Worm (Caenorhabditis elegans) whole organism, L4 larva: ENCODE results near the gene F09E5.11.
A peak's percentile ranks its signal among the peaks of the same experiment; 100 is the strongest.

Experiments used
- D1046.2 ChIP-seq: fragments of 200-800 bp; sonication (Bioruptor generic); IDR thresholded peaks from 2 replicates; pipeline ENCODE4 v1.3.6; 2022; ENCODE audit warnings: missing genetic modification characterization, missing compliant biosample characterization
- F10B5.3 ChIP-seq: sonication (generic microtip); optimal IDR thresholded peaks from 2 replicates; lab custom pipeline; 2016; ENCODE audit warnings: mild to moderate bottlenecking, missing genetic modification characterization, missing compliant biosample characterization
- F26F4.8 ChIP-seq: fragments of 200-800 bp; sonication (Bioruptor generic); conservative IDR thresholded peaks from 2 replicates; pipeline ENCODE4 v1.3.6; 2022; ENCODE audit warnings: missing genetic modification characterization, missing compliant biosample characterization
- F44E2.7 ChIP-seq: fragments of 200-800 bp; sonication (Bioruptor generic); IDR thresholded peaks from 2 replicates; pipeline ENCODE4 v2.1.2; 2022; ENCODE audit warnings: missing genetic modification characterization, missing compliant biosample characterization
- R02D3.7 ChIP-seq: fragments of 150-350 bp; sonication (generic microtip); optimal IDR thresholded peaks from 3 replicates; lab custom pipeline; 2014; ENCODE audit warnings: missing biosample characterization, missing genetic modification characterization
- T26A8.4 ChIP-seq: fragments of 200-800 bp; sonication (Bioruptor generic); IDR thresholded peaks from 2 replicates; pipeline ENCODE4 v1.3.6; 2022; ENCODE audit warnings: missing genetic modification characterization, missing compliant biosample characterization
- Y48G9A.11 ChIP-seq: fragments of 200-800 bp; sonication (Bioruptor generic); IDR thresholded peaks from 2 replicates; pipeline ENCODE4 v1.3.6; 2022; ENCODE audit warnings: missing genetic modification reagents, missing genetic modification characterization, missing compliant biosample characterization
- Y75B8A.6 ChIP-seq: fragments of 200-800 bp; sonication (Bioruptor generic); IDR thresholded peaks from 2 replicates; pipeline ENCODE4 v1.3.6; 2022; ENCODE audit warnings: missing genetic modification reagents, missing genetic modification characterization, missing compliant biosample characterization
- ZK337.2 ChIP-seq: fragments of 200-800 bp; sonication (Bioruptor generic); IDR thresholded peaks from 2 replicates; pipeline ENCODE4 v1.3.6; 2022; ENCODE audit warnings: missing genetic modification reagents, missing genetic modification characterization, missing compliant biosample characterization
- ZK546.5 ChIP-seq, 2 experiments: sonication (generic microtip); optimal IDR thresholded peaks; 2 replicates each; lab custom pipeline; 2017; ENCODE audit warnings: missing biosample characterization in 2 of 2, missing genetic modification characterization in 2 of 2
- arid-1 ChIP-seq: fragments of 200-800 bp; sonication (Bioruptor generic); conservative IDR thresholded peaks from 2 replicates; pipeline ENCODE4 v1.3.6; 2022; ENCODE audit warnings: missing genetic modification reagents, missing genetic modification characterization, missing compliant biosample characterization
- ceh-62 ChIP-seq: sonication (generic microtip); optimal IDR thresholded peaks from 2 replicates; lab custom pipeline; 2017; ENCODE audit warnings: missing biosample characterization, missing genetic modification characterization
- cey-2 ChIP-seq: sonication (generic microtip); optimal IDR thresholded peaks from 3 replicates; lab custom pipeline; 2017; ENCODE audit warnings: missing genetic modification characterization, mild to moderate bottlenecking, missing compliant biosample characterization, antibody characterized with exemption, borderline replicate concordance; ENCODE audit not compliant: insufficient read depth
- ctbp-1 ChIP-seq: fragments of 200-800 bp; sonication (Bioruptor generic); IDR thresholded peaks from 2 replicates; pipeline ENCODE4 v1.3.6; 2022; ENCODE audit warnings: missing genetic modification reagents, missing genetic modification characterization, missing compliant biosample characterization
- daf-12 ChIP-seq: fragments of 150-350 bp; optimal IDR thresholded peaks from 2 replicates; lab custom pipeline; 2014; ENCODE audit warnings: missing biosample characterization, missing genetic modification reagents, missing genetic modification characterization
- daf-16 ChIP-seq, 3 experiments: sonication (generic microtip); optimal IDR thresholded peaks; 2 replicates each; lab custom pipeline; 2016 to 2017; ENCODE audit warnings: missing genetic modification characterization in 3 of 3, missing genetic modification reagents in 3 of 3, mild to moderate bottlenecking in 2 of 3, missing compliant biosample characterization in 2 of 3, missing biosample characterization in 1 of 3, moderate library complexity in 1 of 3
- daf-19 ChIP-seq: fragments of 200-800 bp; sonication (Bioruptor generic); conservative IDR thresholded peaks from 2 replicates; pipeline ENCODE4 v1.3.6; 2022; ENCODE audit warnings: missing genetic modification characterization, missing compliant biosample characterization
- dmd-6 ChIP-seq: fragments of 200-800 bp; sonication (Bioruptor generic); IDR thresholded peaks from 2 replicates; pipeline ENCODE4 v1.3.6; 2022; ENCODE audit warnings: missing genetic modification reagents, missing genetic modification characterization, missing compliant biosample characterization
- dmd-9 ChIP-seq: fragments of 200-800 bp; sonication (Bioruptor generic); IDR thresholded peaks from 2 replicates; pipeline ENCODE4 v1.3.6; 2022; ENCODE audit warnings: missing genetic modification reagents, missing genetic modification characterization, missing compliant biosample characterization
- dpl-1 ChIP-seq: fragments of 150-350 bp; optimal IDR thresholded peaks from 2 replicates; lab custom pipeline; 2014; ENCODE audit warnings: missing biosample characterization, missing genetic modification reagents, missing genetic modification characterization
- gei-8 ChIP-seq: fragments of 200-800 bp; sonication (Bioruptor generic); optimal IDR thresholded peaks from 2 replicates; lab custom pipeline; 2018; ENCODE audit warnings: mild to moderate bottlenecking, missing genetic modification characterization, missing compliant biosample characterization
- hif-1 ChIP-seq, 2 experiments: sonication (generic microtip); optimal IDR thresholded peaks; 2 replicates each; lab custom pipeline; 2016 to 2017; ENCODE audit warnings: missing compliant biosample characterization in 2 of 2, missing genetic modification characterization in 2 of 2, missing genetic modification reagents in 2 of 2, missing genotype in 2 of 2, mild to moderate bottlenecking in 1 of 2
- hmg-1.1 ChIP-seq: fragments of 200-800 bp; sonication (Bioruptor generic); IDR thresholded peaks from 2 replicates; pipeline ENCODE4 v1.3.6; 2022; ENCODE audit warnings: missing genetic modification reagents, missing genetic modification characterization, missing compliant biosample characterization
- lin-13 ChIP-seq: fragments of 150-350 bp; optimal IDR thresholded peaks from 2 replicates; lab custom pipeline; 2014; ENCODE audit warnings: missing biosample characterization, missing genetic modification reagents, missing genetic modification characterization
- lin-38 ChIP-seq: fragments of 200-800 bp; sonication (Bioruptor generic); IDR thresholded peaks from 2 replicates; pipeline ENCODE4 v1.3.6; 2022; ENCODE audit warnings: missing genetic modification reagents, missing genetic modification characterization, missing compliant biosample characterization
- lin-39 ChIP-seq: fragments of 150-350 bp; optimal IDR thresholded peaks from 2 replicates; lab custom pipeline; 2014; ENCODE audit warnings: missing biosample characterization, missing genetic modification reagents, missing genetic modification characterization
- lir-3 ChIP-seq: sonication (generic microtip); optimal IDR thresholded peaks from 2 replicates; lab custom pipeline; 2016; ENCODE audit warnings: mild to moderate bottlenecking, missing genetic modification characterization, missing compliant biosample characterization
- lsy-2 ChIP-seq, 2 experiments: fragments of 150-350 bp in 1 of 2; sonication (generic microtip) in 1 of 2; optimal IDR thresholded peaks; 2 replicates each; lab custom pipeline; 2014 to 2017; ENCODE audit warnings: missing biosample characterization in 2 of 2, missing genetic modification characterization in 2 of 2
- mdl-1 ChIP-seq, 2 experiments: fragments of 150-350 bp in 1 of 2; sonication (generic microtip) in 1 of 2; optimal IDR thresholded peaks; 2 replicates each; lab custom pipeline; 2014 to 2017; ENCODE audit warnings: missing biosample characterization in 2 of 2, missing genetic modification characterization in 2 of 2
- mep-1 ChIP-seq: fragments of 150-350 bp; sonication (generic microtip); optimal IDR thresholded peaks from 3 replicates; lab custom pipeline; 2014; ENCODE audit warnings: missing biosample characterization, missing genetic modification characterization
- mes-2 ChIP-seq: sonication (generic microtip); optimal IDR thresholded peaks from 2 replicates; lab custom pipeline; 2016; ENCODE audit warnings: missing genotype, mild to moderate bottlenecking, missing genetic modification characterization, missing compliant biosample characterization; ENCODE audit not compliant: poor library complexity, severe bottlenecking
- mxl-3 ChIP-seq: fragments of 200-800 bp; sonication (Bioruptor generic); optimal IDR thresholded peaks from 2 replicates; lab custom pipeline; 2018; ENCODE audit warnings: mild to moderate bottlenecking, missing genetic modification characterization, missing compliant biosample characterization
- nhr-10 ChIP-seq: fragments of 150-350 bp; optimal IDR thresholded peaks from 2 replicates; lab custom pipeline; 2014; ENCODE audit warnings: missing biosample characterization, missing genetic modification characterization
- nhr-25 ChIP-seq: sonication (generic microtip); optimal IDR thresholded peaks from 2 replicates; lab custom pipeline; 2017; ENCODE audit warnings: missing genetic modification characterization, mild to moderate bottlenecking, missing compliant biosample characterization, antibody characterized with exemption, moderate library complexity, borderline replicate concordance; ENCODE audit not compliant: insufficient read depth
- nhr-28 ChIP-seq: fragments of 150-350 bp; optimal IDR thresholded peaks from 2 replicates; lab custom pipeline; 2014; ENCODE audit warnings: missing biosample characterization, missing genetic modification characterization
- pha-4 ChIP-seq, 2 experiments: fragments of 150-350 bp in 1 of 2; fragments of 200-800 bp in 1 of 2; sonication (Bioruptor generic) in 1 of 2; IDR thresholded peaks in 1 of 2; optimal IDR thresholded peaks in 1 of 2; 2 replicates each; pipeline versions ENCODE4 v1.3.6 to Lab custom; 2014 to 2022; ENCODE audit warnings: missing genetic modification characterization in 2 of 2, missing genetic modification reagents in 2 of 2, missing biosample characterization in 1 of 2, missing compliant biosample characterization in 1 of 2
- pqm-1 ChIP-seq: sonication (generic microtip); optimal IDR thresholded peaks from 2 replicates; lab custom pipeline; 2017; ENCODE audit warnings: missing biosample characterization, missing genetic modification characterization
- spr-1 ChIP-seq: sonication (generic microtip); optimal IDR thresholded peaks from 2 replicates; lab custom pipeline; 2016; ENCODE audit warnings: mild to moderate bottlenecking, missing genetic modification characterization, missing compliant biosample characterization
- spr-3 ChIP-seq: fragments of 200-800 bp; sonication (Bioruptor generic); optimal IDR thresholded peaks from 2 replicates; lab custom pipeline; 2018; ENCODE audit warnings: mild to moderate bottlenecking, missing genetic modification characterization, missing compliant biosample characterization
- tag-97 ChIP-seq: fragments of 200-800 bp; sonication (Bioruptor generic); IDR thresholded peaks from 2 replicates; pipeline ENCODE4 v1.3.6; 2022; ENCODE audit warnings: missing genetic modification characterization, missing compliant biosample characterization
- unc-39 ChIP-seq: sonication (generic microtip); optimal IDR thresholded peaks from 2 replicates; lab custom pipeline; 2017; ENCODE audit warnings: missing biosample characterization, missing genetic modification characterization
- unc-62 ChIP-seq, 3 experiments: fragments of 150-350 bp in 1 of 3; sonication (generic microtip); optimal IDR thresholded peaks in 2 of 3; peaks in 1 of 3; 1 replicate in 1 of 3; 2 replicates in 2 of 3; lab custom pipeline; 2014 to 2017; ENCODE audit warnings: missing biosample characterization in 3 of 3, missing genetic modification characterization in 3 of 3, missing genetic modification reagents in 3 of 3, missing genotype in 1 of 3
- zag-1 ChIP-seq: fragments of 150-350 bp; optimal IDR thresholded peaks from 2 replicates; lab custom pipeline; 2014; ENCODE audit warnings: missing biosample characterization, missing genetic modification characterization

The F09E5.11 gene

DNA sequence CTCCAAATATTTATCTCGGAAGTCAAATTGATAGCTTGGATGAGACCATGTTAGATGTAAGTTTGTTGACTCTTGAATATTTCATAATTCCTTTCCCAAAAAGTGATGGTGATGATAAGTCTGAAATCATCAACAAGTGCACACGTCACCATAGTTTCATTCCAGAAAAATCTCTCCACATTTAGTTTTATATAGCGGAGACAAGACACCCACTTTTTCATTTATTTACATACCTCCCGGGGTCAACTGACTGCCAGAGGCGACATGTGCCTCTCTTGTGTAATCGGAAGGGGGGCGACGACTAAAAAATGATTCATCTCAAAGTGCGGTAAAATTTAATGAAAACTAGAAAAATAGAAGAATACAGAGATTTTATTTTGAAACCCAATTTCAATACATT is 19.7 kb downstream of the F09E5.11 start (continued):
- TF ChIP-seq dmd-9 (no peak), pha-4 (GFP tag; IDR thresholded peaks at IDR 0.05; lab: Robert Waterston, UW) (no peak), pha-4 (tag; optimal IDR thresholded peaks at IDR 0.05; lab: Kevin White, UChicago) (peak; percentile 92), spr-1 (tag; lab: Kevin White, UChicago) (no peak), unc-39 (tag; lab: Kevin White, UChicago) (no peak), zag-1 (tag; lab: Kevin White, UChicago) (no peak), daf-12 (tag; lab: Kevin White, UChicago) (no peak), Y48G9A.11 (GFP tag; lab: Robert Waterston, UW) (no peak), F10B5.3 (tag; lab: Kevin White, UChicago) (no peak), daf-19 (GFP tag; lab: Robert Waterston, UW) (no peak), tag-97 (GFP tag; lab: Robert Waterston, UW) (no peak), mep-1 (peak; percentile 12), lir-3 (tag; lab: Kevin White, UChicago) (no peak), hmg-1.1 (GFP tag; lab: Robert Waterston, UW) (peak; percentile 22; the same call in 1 of the 2 replicates), lin-39 (tag; lab: Kevin White, UChicago) (no peak), hif-1 (tag; optimal IDR thresholded peaks at IDR 0.05; lab: Kevin White, UChicago) (no peak), nhr-10 (tag; lab: Kevin White, UChicago) (no peak), T26A8.4 (GFP tag; lab: Robert Waterston, UW) (peak; percentile 14; the same call in 1 of the 2 replicates), Y75B8A.6 (GFP tag; lab: Robert Waterston, UW) (no peak), pqm-1 (tag; lab: Kevin White, UChicago) (no peak), R02D3.7 (tag; lab: Kevin White, UChicago) (no peak), spr-3 (GFP tag; lab: Kevin White, UChicago) (no peak)

ce11 chrII:5337495-5337840 is 20.5 kb downstream of the F09E5.11 start:
- TF ChIP-seq nhr-28 (peak; percentile 13), mep-1 (peak; percentile 19), dpl-1 (GFP tag; lab: Kevin White, UChicago) (no peak), ctbp-1 (GFP tag; lab: Robert Waterston, UW) (no peak), F44E2.7 (GFP tag; lab: Robert Waterston, UW) (no peak), T26A8.4 (GFP tag; lab: Robert Waterston, UW) (no peak), unc-62 (GFP tag; optimal IDR thresholded peaks at IDR 0.05 in 1 of 2; lab: Kevin White, UChicago) (peak in 1 of 2 experiments; percentile 50), unc-62 (tag; optimal IDR thresholded peaks at IDR 0.05; lab: Kevin White, UChicago) (no peak), daf-16 (GFP tag; optimal IDR thresholded peaks at IDR 0.05; lab: Kevin White, UChicago) (no peak), daf-16 (tag; optimal IDR thresholded peaks at IDR 0.05; lab: Kevin White, UChicago) (peak; percentile 15), arid-1 (GFP tag; lab: Robert Waterston, UW) (no peak), D1046.2 (no peak)
- TF ChIP-seq, all 104 proteins: peak for 4

ce11 chrII:5336660-5337494 is 21.1 kb downstream of the F09E5.11 start:
- TF ChIP-seq daf-12 (tag; lab: Kevin White, UChicago) (no peak), lin-38 (GFP tag; lab: Robert Waterston, UW) (peak; percentile 43; the same call in 1 of the 2 replicates), mes-2 (tag; lab: Kevin White, UChicago) (peak; percentile 82), F26F4.8 (GFP tag; lab: Robert Waterston, UW) (no peak), gei-8 (GFP tag; lab: Kevin White, UChicago) (no peak), ZK337.2 (GFP tag; lab: Robert Waterston, UW) (no peak), dmd-6 (GFP tag; lab: Robert Waterston, UW) (peak; percentile 56), ZK546.5 (tag; optimal IDR thresholded peaks at IDR 0.05; lab: Kevin White, UChicago) (no peak), F44E2.7 (GFP tag; lab: Robert Waterston, UW) (no peak), mdl-1 (tag; optimal IDR thresholded peaks at IDR 0.05; lab: Kevin White, UChicago) (peak; percentile 37 to 59), unc-62 (GFP tag; optimal IDR thresholded peaks at IDR 0.05 in 1 of 2; lab: Kevin White, UChicago) (peak in 1 of 2 experiments; percentile 92), unc-62 (tag; optimal IDR thresholded peaks at IDR 0.05; lab: Kevin White, UChicago) (no peak), nhr-25 (tag; lab: Kevin White, UChicago) (peak; percentile 39), T26A8.4 (GFP tag; lab: Robert Waterston, UW) (peak; percentile 51; the same call in 1 of the 2 replicates), spr-3 (GFP tag; lab: Kevin White, UChicago) (peak; percentile 1), lsy-2 (tag; optimal IDR thresholded peaks at IDR 0.05; lab: Kevin White, UChicago) (peak; percentile 27 to 72), mxl-3 (peak; percentile 37), lin-13 (GFP tag; lab: Kevin White, UChicago) (peak; percentile 41), cey-2 (no peak), ceh-62 (tag; lab: Kevin White, UChicago) (no peak)
